Fruit fly (Drosophila melanogaster): ENCODE data around the gene Atg16.
A peak's percentile ranks its signal among the peaks of the same experiment; 100 is the strongest.

Gene Atg16

DNA sequence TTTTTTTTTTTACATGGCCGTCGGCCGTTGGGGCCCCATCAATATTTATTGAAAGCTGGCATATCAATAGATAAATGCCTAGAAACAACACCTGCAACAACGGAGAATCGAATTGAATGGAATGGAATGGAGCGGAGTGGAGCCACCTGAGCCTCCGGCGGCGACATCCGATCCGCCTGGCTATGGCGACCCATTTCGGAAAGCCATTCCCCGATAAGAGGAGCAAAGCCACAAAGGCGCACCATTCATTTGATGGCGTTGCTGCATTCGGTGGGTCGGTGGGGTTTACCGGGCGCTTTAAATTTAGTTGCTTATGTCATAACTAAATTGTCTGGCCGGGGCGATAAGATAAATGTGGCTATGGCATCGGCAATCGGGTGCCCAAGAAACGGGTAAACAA lies 53.0 kb downstream of the Atg16 start:
- TF ChIP-seq CG14655 (GFP tag; optimal IDR thresholded peaks at IDR 0.05), result no peak
- TF ChIP-seq EcR (GFP tag; optimal IDR thresholded peaks at IDR 0.05), result no peak
- TF ChIP-seq CG8159 (tag; optimal IDR thresholded peaks at IDR 0.05), result no peak
- no peak for TF ChIP-seq fd96Ca (GFP tag; IDR thresholded peaks at IDR 0.05)
- no peak for TF ChIP-seq Pif1B (GFP tag; optimal IDR thresholded peaks at IDR 0.05)
- TF ChIP-seq CG8301 (tag; optimal IDR thresholded peaks at IDR 0.05), result no peak
- no peak for TF ChIP-seq D1 (tag; optimal IDR thresholded peaks at IDR 0.05)
- TF ChIP-seq CG13204 (GFP tag; optimal IDR thresholded peaks at IDR 0.05), result no peak
- TF ChIP-seq CG9948 (tag; optimal IDR thresholded peaks at IDR 0.05), result no peak
- no peak for TF ChIP-seq CG32121 (GFP tag; IDR thresholded peaks at IDR 0.05)
- TF ChIP-seq rn (GFP tag; IDR thresholded peaks at IDR 0.05), result no peak
- TF ChIP-seq Ets98B (GFP tag; IDR thresholded peaks at IDR 0.05), result no peak

DNA sequence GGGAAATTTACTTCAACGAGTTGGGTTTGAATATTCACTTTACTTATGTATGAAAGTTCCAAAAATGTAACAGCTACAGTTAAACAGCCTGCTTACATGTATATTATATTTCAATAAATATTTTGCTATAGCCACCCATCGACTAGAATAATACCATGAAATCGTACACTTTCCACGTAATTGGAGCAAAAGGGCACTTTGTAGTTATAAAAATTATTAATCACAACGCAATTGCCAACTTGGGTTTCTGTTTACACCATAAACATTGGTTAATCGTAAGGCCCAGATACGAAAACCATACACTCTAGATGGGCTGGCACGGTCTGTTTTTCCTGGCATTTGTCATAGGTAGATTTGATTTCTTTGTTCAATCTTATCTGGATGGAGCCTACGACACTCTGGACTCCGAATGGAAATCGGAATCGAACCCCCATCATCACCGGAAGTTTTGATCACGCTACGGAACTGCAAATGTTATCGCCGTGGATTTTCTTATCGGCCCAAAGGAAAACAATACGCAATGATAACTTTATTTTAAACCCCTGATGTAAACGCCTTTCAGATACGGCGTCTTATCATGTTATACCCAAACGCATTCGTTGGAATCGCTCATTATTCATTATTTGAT lies 54.4 kb downstream of the Atg16 start, which contains the start of gene fig:
fig (minus strand) TSS at position 51 of the 628 bp plus-strand sequence.
- TF ChIP-seq Ets98B (GFP tag; IDR thresholded peaks at IDR 0.05) (no peak), gl (tag; optimal IDR thresholded peaks at IDR 0.05) (no peak), CG32121 (GFP tag; IDR thresholded peaks at IDR 0.05) (no peak), CG15710 (tag; optimal IDR thresholded peaks at IDR 0.05) (no peak), CG17806 (tag; optimal IDR thresholded peaks at IDR 0.05) (no peak)

DNA sequence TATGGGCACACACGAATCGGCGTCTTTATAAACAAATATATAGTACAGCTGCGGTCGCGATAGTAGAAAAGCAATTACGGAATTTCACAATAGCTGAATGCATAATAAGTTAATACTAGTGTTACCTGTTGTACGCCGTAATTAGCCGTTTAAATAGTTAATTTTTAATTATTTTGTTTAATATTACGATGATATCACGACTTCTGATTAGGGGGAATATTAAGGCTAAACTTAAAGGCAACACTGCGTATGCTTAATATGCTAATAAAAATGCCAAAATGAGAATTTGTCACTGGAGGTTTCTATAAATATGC lies 56.0 kb downstream of the Atg16 start:
- no peak for TF ChIP-seq D1 (tag; optimal IDR thresholded peaks at IDR 0.05)
- no peak for TF ChIP-seq CG13204 (GFP tag; optimal IDR thresholded peaks at IDR 0.05)
- TF ChIP-seq CG9948 (tag; optimal IDR thresholded peaks at IDR 0.05), result no peak
- TF ChIP-seq CG10348 (GFP tag; IDR thresholded peaks at IDR 0.05), result no peak
- TF ChIP-seq Pif1B (GFP tag; optimal IDR thresholded peaks at IDR 0.05), result no peak
- TF ChIP-seq CG32121 (GFP tag; IDR thresholded peaks at IDR 0.05), result no peak

DNA sequence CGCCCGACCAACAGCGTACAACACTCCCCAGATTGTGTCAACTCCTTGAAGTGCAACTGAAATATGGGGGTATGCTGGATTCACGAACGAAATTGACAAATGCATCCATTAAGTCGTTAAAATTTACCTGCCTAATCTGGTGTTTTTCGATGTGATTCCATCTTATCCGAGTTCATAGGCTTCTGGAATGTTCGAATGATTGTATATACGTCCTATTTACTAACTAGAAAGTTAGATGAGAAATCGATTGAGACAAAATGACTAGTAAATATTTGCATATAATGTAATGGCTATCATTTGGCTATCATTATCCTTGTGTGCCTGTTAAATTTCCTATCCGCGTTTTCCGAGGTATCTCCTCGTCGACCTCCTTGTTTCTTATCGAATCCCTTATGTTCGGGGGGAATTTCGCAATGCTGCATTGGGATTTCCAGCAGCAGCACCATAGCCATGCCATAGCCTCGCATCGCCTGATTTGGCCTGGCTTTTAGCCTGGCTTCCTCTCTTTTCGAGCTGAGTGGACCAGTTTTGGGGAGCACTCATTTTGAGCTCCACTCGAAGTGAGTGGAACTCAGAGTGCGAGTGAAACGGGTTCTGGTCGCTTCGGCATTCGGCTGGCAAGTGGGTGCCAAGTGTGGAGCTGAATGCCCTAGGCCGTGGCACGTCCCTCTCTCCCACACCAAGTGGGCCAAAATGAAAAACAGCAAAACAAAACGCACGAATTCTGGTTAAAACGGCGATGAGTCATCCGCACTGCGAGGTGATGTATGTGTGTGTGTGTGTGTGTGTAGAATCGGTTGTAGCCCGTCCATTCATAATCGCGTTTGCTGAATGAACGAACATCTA lies 56.5 kb downstream of the Atg16 start:
- TF ChIP-seq CG9948 (tag; optimal IDR thresholded peaks at IDR 0.05), result peak; percentile 56
- TF ChIP-seq CG10348 (GFP tag; IDR thresholded peaks at IDR 0.05), result no peak
- no peak for TF ChIP-seq rn (GFP tag; IDR thresholded peaks at IDR 0.05)
- TF ChIP-seq gl (tag; optimal IDR thresholded peaks at IDR 0.05), result no peak
- TF ChIP-seq CG8301 (tag; optimal IDR thresholded peaks at IDR 0.05), result peak; percentile 19
- peak; percentile 26 for TF ChIP-seq CG13204 (GFP tag; optimal IDR thresholded peaks at IDR 0.05)
- no peak; the same call in 1 of the 2 replicates for TF ChIP-seq Ets98B (GFP tag; IDR thresholded peaks at IDR 0.05)
- peak; percentile 22 for TF ChIP-seq Pif1B (GFP tag; optimal IDR thresholded peaks at IDR 0.05)
- TF ChIP-seq CG12605 (GFP tag; IDR thresholded peaks at IDR 0.05), result peak; percentile 33; the same call in 1 of the 2 replicates
- TF ChIP-seq CG15710 (tag; optimal IDR thresholded peaks at IDR 0.05), result peak; percentile 50
- peak; percentile 66 for TF ChIP-seq CG8159 (tag; optimal IDR thresholded peaks at IDR 0.05)
- 0 out of 3 replicates have a peak, but pooled peaks have one; percentile 8 for TF ChIP-seq CG4496 (GFP tag; IDR thresholded peaks at IDR 0.05)
- TF ChIP-seq CG32121 (GFP tag; IDR thresholded peaks at IDR 0.05), result no peak
- TF ChIP-seq Pif1A (GFP tag; optimal IDR thresholded peaks at IDR 0.05), result peak; percentile 62
- TF ChIP-seq fd96Ca (GFP tag; IDR thresholded peaks at IDR 0.05), result 0 out of 3 replicates have a peak, but pooled peaks have one; percentile 32
- TF ChIP-seq CG34367 (tag; optimal IDR thresholded peaks at IDR 0.05), result peak; percentile 39
- peak; percentile 68 for TF ChIP-seq EcR (GFP tag; optimal IDR thresholded peaks at IDR 0.05)
- TF ChIP-seq D1 (tag; optimal IDR thresholded peaks at IDR 0.05), result no peak
- TF ChIP-seq CG14655 (GFP tag; optimal IDR thresholded peaks at IDR 0.05), result peak; percentile 39
- peak; percentile 60 for TF ChIP-seq Snoo (tag; optimal IDR thresholded peaks at IDR 0.05)
- TF ChIP-seq CG17806 (tag; optimal IDR thresholded peaks at IDR 0.05), result peak; percentile 36

All from whole organism, pupa.